Fruit fly (Drosophila melanogaster) whole organism, wandering third instar larva: Measurements from ENCODE around the gene mal.

Source experiments
- Abd-B ChIP-seq: fragments of >200 bp; optimal IDR thresholded peaks from 2 replicates; lab custom pipeline; 2017; ENCODE audit warnings: missing biosample characterization, missing genetic modification characterization
- CG32264 ChIP-seq: fragments of 200-800 bp; sonication (Bioruptor generic); optimal IDR thresholded peaks from 2 replicates; lab custom pipeline; 2016; ENCODE audit warnings: missing biosample characterization, missing genetic modification characterization
- CG9705 ChIP-seq: fragments of 200-800 bp; sonication (Bioruptor generic); optimal IDR thresholded peaks from 2 replicates; lab custom pipeline; 2018; ENCODE audit warnings: missing biosample characterization, mild to moderate bottlenecking, missing genetic modification characterization
- CrebA ChIP-seq: fragments of 200-800 bp; sonication (Bioruptor generic); optimal IDR thresholded peaks from 2 replicates; lab custom pipeline; 2016; ENCODE audit warnings: missing biosample characterization, mild to moderate bottlenecking, missing genetic modification characterization, borderline replicate concordance
- Dfd ChIP-seq: fragments of >200 bp; optimal IDR thresholded peaks from 2 replicates; lab custom pipeline; 2017; ENCODE audit warnings: missing biosample characterization, missing genetic modification characterization
- Dif ChIP-seq: fragments of 200-275, 200-300 bp; sonication (Bioruptor generic); optimal IDR thresholded peaks from 2 replicates; lab custom pipeline; 2018; ENCODE audit warnings: missing biosample characterization, missing genetic modification characterization; ENCODE audit not compliant: partially characterized antibody
- GATAd ChIP-seq: sonication (Bioruptor generic); optimal IDR thresholded peaks from 2 replicates; lab custom pipeline; 2016; ENCODE audit warnings: missing biosample characterization, missing genetic modification characterization
- HLH106 ChIP-seq: fragments of 200-800 bp; optimal IDR thresholded peaks from 3 replicates; lab custom pipeline; 2019; ENCODE audit warnings: missing biosample characterization, mild to moderate bottlenecking, missing genetic modification characterization, moderate library complexity
- Hnf4 ChIP-seq: fragments of 200-800 bp; sonication (Bioruptor generic); optimal IDR thresholded peaks from 2 replicates; lab custom pipeline; 2016; ENCODE audit warnings: missing biosample characterization, mild to moderate bottlenecking, missing genetic modification characterization
- Hr78 ChIP-seq: fragments of >200 bp; optimal IDR thresholded peaks from 2 replicates; lab custom pipeline; 2017; ENCODE audit warnings: missing biosample characterization, missing genetic modification characterization
- Hr83 ChIP-seq: fragments of 200-300 bp; sonication (Bioruptor generic); optimal IDR thresholded peaks from 2 replicates; lab custom pipeline; 2016; ENCODE audit warnings: missing biosample characterization, mild to moderate bottlenecking, missing genetic modification characterization, moderate library complexity; ENCODE audit not compliant: poor library complexity, severe bottlenecking
- Jra ChIP-seq: sonication (Bioruptor generic); optimal IDR thresholded peaks from 2 replicates; lab custom pipeline; 2016; ENCODE audit warnings: missing biosample characterization, missing genetic modification characterization
- Mio ChIP-seq: sonication (Bioruptor generic); optimal IDR thresholded peaks from 2 replicates; lab custom pipeline; 2016; ENCODE audit warnings: missing biosample characterization, missing genetic modification characterization
- Myc ChIP-seq: fragments of >200 bp; optimal IDR thresholded peaks from 2 replicates; lab custom pipeline; 2017
- N ChIP-seq: fragments of >200 bp; optimal IDR thresholded peaks from 2 replicates; lab custom pipeline; 2018; ENCODE audit warnings: missing biosample characterization, missing external identifiers, missing genetic modification characterization
- OdsH ChIP-seq: fragments of 200-800 bp; sonication (Bioruptor generic); optimal IDR thresholded peaks from 2 replicates; lab custom pipeline; 2016; ENCODE audit warnings: missing biosample characterization, mild to moderate bottlenecking, missing genetic modification characterization
- Rel ChIP-seq, 2 experiments: fragments of 200-800 bp; sonication (Bioruptor generic) in 1 of 2; optimal IDR thresholded peaks; 2 replicates in 1 of 2; 3 replicates in 1 of 2; lab custom pipeline; 2016 to 2019; ENCODE audit warnings: mild to moderate bottlenecking in 2 of 2, missing biosample characterization in 2 of 2, missing genetic modification characterization in 2 of 2, moderate library complexity in 1 of 2
- Sp1 ChIP-seq: fragments of 200-800 bp; sonication (Bioruptor generic); optimal IDR thresholded peaks from 3 replicates; lab custom pipeline; 2019; ENCODE audit warnings: missing biosample characterization, mild to moderate bottlenecking, missing genetic modification characterization, moderate library complexity
- Vsx2 ChIP-seq: fragments of 200-300, 225-300 bp; sonication (Bioruptor generic); optimal IDR thresholded peaks from 2 replicates; lab custom pipeline; 2018; ENCODE audit warnings: missing biosample characterization, missing genetic modification characterization; ENCODE audit not compliant: partially characterized antibody
- brk ChIP-seq: fragments of 200-800 bp; sonication (Bioruptor generic); optimal IDR thresholded peaks from 2 replicates; lab custom pipeline; 2016; ENCODE audit warnings: missing biosample characterization, mild to moderate bottlenecking, missing genetic modification characterization
- dl ChIP-seq, 2 experiments: fragments of 175-275, 200-275 bp in 1 of 2; fragments of 200-275 bp in 1 of 2; sonication (Bioruptor generic); optimal IDR thresholded peaks; lab custom pipeline; 2018; ENCODE audit warnings: mild to moderate bottlenecking in 2 of 2, missing biosample characterization in 2 of 2, missing genetic modification characterization in 2 of 2, moderate library complexity in 2 of 2; ENCODE audit not compliant: partially characterized antibody in 2 of 2, insufficient read depth in 1 of 2
- dmrt93B ChIP-seq: fragments of 200-800 bp; sonication (Bioruptor generic); optimal IDR thresholded peaks from 2 replicates; lab custom pipeline; 2018; ENCODE audit warnings: missing biosample characterization, mild to moderate bottlenecking, missing genetic modification characterization
- dsf ChIP-seq: sonication (Bioruptor generic); optimal IDR thresholded peaks from 2 replicates; lab custom pipeline; 2016; ENCODE audit warnings: missing biosample characterization, missing genetic modification characterization, borderline replicate concordance
- ey ChIP-seq: fragments of 200-800 bp; sonication (Bioruptor generic); optimal IDR thresholded peaks from 2 replicates; lab custom pipeline; 2016; ENCODE audit warnings: missing biosample characterization, missing genetic modification characterization
- foxo ChIP-seq, 2 experiments: fragments of 200-800 bp; sonication (Bioruptor generic); optimal IDR thresholded peaks; 2 replicates in 1 of 2; 3 replicates in 1 of 2; lab custom pipeline; 2016 to 2017; ENCODE audit warnings: missing biosample characterization in 2 of 2, missing genetic modification characterization in 2 of 2
- fru ChIP-seq: fragments of 200-800 bp; sonication (Bioruptor generic); optimal IDR thresholded peaks from 3 replicates; lab custom pipeline; 2016; ENCODE audit warnings: missing biosample characterization, mild to moderate bottlenecking, missing genetic modification characterization
- h ChIP-seq: fragments of 200-800 bp; sonication (Bioruptor generic); optimal IDR thresholded peaks from 3 replicates; lab custom pipeline; 2016; ENCODE audit warnings: missing biosample characterization, mild to moderate bottlenecking, missing genetic modification characterization
- jim ChIP-seq: fragments of 175-275, 200-325 bp; sonication (Bioruptor generic); optimal IDR thresholded peaks from 2 replicates; lab custom pipeline; 2016; ENCODE audit warnings: missing biosample characterization, mild to moderate bottlenecking, missing genetic modification characterization
- lola ChIP-seq: fragments of >200 bp; optimal IDR thresholded peaks from 2 replicates; lab custom pipeline; 2017; ENCODE audit warnings: missing biosample characterization, missing genetic modification characterization
- pan ChIP-seq: fragments of >200 bp; optimal IDR thresholded peaks from 2 replicates; lab custom pipeline; 2017
- psq ChIP-seq: fragments of 200-800 bp; sonication (Bioruptor generic); optimal IDR thresholded peaks from 3 replicates; lab custom pipeline; 2017; ENCODE audit warnings: missing biosample characterization, mild to moderate bottlenecking, missing genetic modification characterization, moderate library complexity
- rgr ChIP-seq: fragments of 200-800 bp; sonication (Bioruptor generic); optimal IDR thresholded peaks from 3 replicates; lab custom pipeline; 2016; ENCODE audit warnings: missing biosample characterization, mild to moderate bottlenecking, missing genetic modification characterization
- sage ChIP-seq: fragments of 200-800 bp; sonication (Bioruptor generic); optimal IDR thresholded peaks from 2 replicates; lab custom pipeline; 2016; ENCODE audit warnings: missing biosample characterization, mild to moderate bottlenecking, missing genetic modification characterization
- sv ChIP-seq: fragments of 200-800 bp; sonication (Bioruptor generic); optimal IDR thresholded peaks from 3 replicates; lab custom pipeline; 2016; ENCODE audit warnings: missing biosample characterization, missing genetic modification characterization
- tai ChIP-seq: sonication (Bioruptor generic); optimal IDR thresholded peaks from 2 replicates; lab custom pipeline; 2016; ENCODE audit warnings: missing biosample characterization, missing genetic modification characterization
- usp ChIP-seq: fragments of >200 bp; optimal IDR thresholded peaks from 2 replicates; lab custom pipeline; 2017; ENCODE audit warnings: missing biosample characterization, missing genetic modification characterization
- woc ChIP-seq: sonication (Bioruptor generic); optimal IDR thresholded peaks from 2 replicates; lab custom pipeline; 2016; ENCODE audit warnings: missing biosample characterization, mild to moderate bottlenecking, missing genetic modification characterization

mal gene

DNA sequence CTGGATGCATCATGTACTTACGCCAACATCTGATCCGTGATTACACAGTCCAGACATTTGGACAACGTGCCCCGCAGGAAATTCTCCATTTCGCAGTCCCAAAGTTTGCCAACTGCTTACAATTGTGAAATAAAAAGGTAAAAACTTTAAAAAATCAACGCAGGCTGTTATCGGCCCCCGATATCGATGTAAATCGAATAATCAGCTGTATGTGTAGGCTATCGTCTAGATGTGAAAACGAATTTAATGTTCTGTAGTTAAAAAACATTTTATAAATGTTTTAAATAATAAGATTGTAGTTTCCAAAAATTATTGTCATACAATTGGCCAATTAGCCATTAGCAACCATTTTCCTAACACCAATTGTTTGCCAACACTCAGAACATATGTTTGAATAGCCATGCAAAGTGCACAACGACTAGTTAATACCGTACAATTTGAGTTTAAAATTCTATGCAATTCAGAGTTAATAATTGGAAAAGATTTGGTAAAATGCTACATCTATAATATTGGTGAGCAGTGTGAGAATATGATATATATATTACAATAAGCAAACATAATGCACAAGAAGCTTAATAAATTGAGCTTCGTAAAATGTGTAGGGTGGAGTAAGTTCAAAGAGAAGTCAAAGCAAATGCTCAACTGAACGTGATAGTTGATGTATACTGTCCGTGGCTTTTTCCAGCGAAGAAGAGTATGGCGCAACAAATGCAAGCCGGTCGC, at the start of gene mal, which contains the start of gene CG11710:
mal (plus strand) TSS at position 194 of the 723 bp plus-strand sequence.
CG11710 (minus strand) TSS at position 192 of the 723 bp plus-strand sequence.
- TF ChIP-seq HLH106 (tag; lab: Kevin White, UChicago) (peak; percentile 91), Hr83 (GFP tag; lab: Kevin White, UChicago) (no peak), Sp1 (GFP tag; lab: Kevin White, UChicago) (peak; percentile 80), Myc (lab: Kevin White, UChicago) (no peak), Vsx2 (GFP tag; lab: Kevin White, UChicago) (no peak), GATAd (GFP tag; lab: Kevin White, UChicago) (no peak), dl (GFP tag; optimal IDR thresholded peaks at IDR 0.05; lab: Kevin White, UChicago; ENCODE audit: insufficient read depth in 1 of 2, partially characterized antibody in 2 of 2) (no peak), brk (GFP tag; lab: Kevin White, UChicago) (no peak), usp (GFP tag; lab: Kevin White, UChicago) (no peak), OdsH (GFP tag; lab: Kevin White, UChicago) (peak; percentile 70), ey (GFP tag; lab: Kevin White, UChicago) (peak; percentile 82), Dfd (GFP tag; lab: Kevin White, UChicago) (no peak), h (GFP tag; lab: Kevin White, UChicago) (peak; percentile 91), psq (GFP tag; lab: Kevin White, UChicago) (peak; percentile 65), foxo (GFP tag; optimal IDR thresholded peaks at IDR 0.05; lab: Kevin White, UChicago) (peak; percentile 29 to 86), CrebA (no peak), sage (GFP tag; lab: Kevin White, UChicago) (no peak), woc (GFP tag; lab: Kevin White, UChicago) (peak; percentile 97), Mio (GFP tag; lab: Kevin White, UChicago) (no peak), dmrt93B (peak; percentile 84), Abd-B (GFP tag; lab: Kevin White, UChicago) (no peak), CG32264 (GFP tag; lab: Kevin White, UChicago) (peak; percentile 76), CG9705 (GFP tag; lab: Kevin White, UChicago) (peak; percentile 89), Hnf4 (no peak), N (GFP tag; lab: Kevin White, UChicago) (no peak), dsf (GFP tag; lab: Kevin White, UChicago) (no peak), rgr (GFP tag; lab: Kevin White, UChicago) (peak; percentile 83), sv (peak; percentile 20), fru (GFP tag; lab: Kevin White, UChicago) (peak; percentile 87), Rel (GFP tag; optimal IDR thresholded peaks at IDR 0.05; lab: Kevin White, UChicago) (no peak), Rel (tag; optimal IDR thresholded peaks at IDR 0.05; lab: Kevin White, UChicago) (peak; percentile 63), Hr78 (GFP tag; lab: Kevin White, UChicago) (no peak), Jra (peak; percentile 44), jim (GFP tag; lab: Kevin White, UChicago) (no peak), tai (GFP tag; lab: Kevin White, UChicago) (no peak), lola (GFP tag; lab: Kevin White, UChicago) (no peak)

dm6 chrX:20385865-20386264, 43.6 kb upstream of the mal start:
- TF ChIP-seq HLH106 (tag; lab: Kevin White, UChicago) (no peak), OdsH (GFP tag; lab: Kevin White, UChicago) (no peak), sage (GFP tag; lab: Kevin White, UChicago) (no peak), Rel (GFP tag; optimal IDR thresholded peaks at IDR 0.05; lab: Kevin White, UChicago) (no peak), Rel (tag; optimal IDR thresholded peaks at IDR 0.05; lab: Kevin White, UChicago) (no peak), Mio (GFP tag; lab: Kevin White, UChicago) (no peak), Dif (GFP tag; lab: Kevin White, UChicago) (no peak), tai (GFP tag; lab: Kevin White, UChicago) (no peak), jim (GFP tag; lab: Kevin White, UChicago) (no peak), CG32264 (GFP tag; lab: Kevin White, UChicago) (no peak), usp (GFP tag; lab: Kevin White, UChicago) (no peak), rgr (GFP tag; lab: Kevin White, UChicago) (no peak), Dfd (GFP tag; lab: Kevin White, UChicago) (no peak), woc (GFP tag; lab: Kevin White, UChicago) (no peak), Hr78 (GFP tag; lab: Kevin White, UChicago) (no peak), foxo (GFP tag; optimal IDR thresholded peaks at IDR 0.05; lab: Kevin White, UChicago) (no peak), pan (lab: Kevin White, UChicago) (no peak)
- TF ChIP-seq, all 38 proteins: peak for 0
